Worm (Caenorhabditis elegans): ENCODE data around the gene F08D12.7.

ce11 chrII:2816676-2817075 lies 47.8 kb upstream of the F08D12.7 start, which contains the start of gene set-13:
- TF ChIP-seq madf-6 (GFP tag; IDR thresholded peaks at IDR 0.05), result no peak
- TF ChIP-seq him-1 (tag; optimal IDR thresholded peaks at IDR 0.05), result no peak
- no peak for TF ChIP-seq efl-1 (GFP tag; optimal IDR thresholded peaks at IDR 0.05)
- no peak for TF ChIP-seq ceh-79 (tag; optimal IDR thresholded peaks at IDR 0.05)
- TF ChIP-seq atf-7 (tag; optimal IDR thresholded peaks at IDR 0.05), result no peak
- TF ChIP-seq bed-2 (GFP tag; IDR thresholded peaks at IDR 0.05), result no peak
- TF ChIP-seq snpc-4 (GFP tag; optimal IDR thresholded peaks at IDR 0.05), result no peak
- no peak for TF ChIP-seq snpc-4 (tag; optimal IDR thresholded peaks at IDR 0.05)
- no peak for TF ChIP-seq pha-4 (tag; optimal IDR thresholded peaks at IDR 0.05)
- TF ChIP-seq zim-3 (tag; optimal IDR thresholded peaks at IDR 0.05), result no peak

Measured in whole organism, young adult.